Worm (Caenorhabditis elegans): ENCODE data around the gene rpl-7A.

rpl-7A gene

ce11 chrIV:4406054-4406539, 15.7 kb upstream of the rpl-7A start:
- peak; percentile 24 for TF ChIP-seq him-1 (tag; optimal IDR thresholded peaks at IDR 0.05)
- no peak for TF ChIP-seq W03F9.2 (tag; optimal IDR thresholded peaks at IDR 0.05)
- TF ChIP-seq dao-5 (tag; optimal IDR thresholded peaks at IDR 0.05): no peak

- TF ChIP-seq W03F9.2 (tag; optimal IDR thresholded peaks at IDR 0.05): no peak
- TF ChIP-seq dao-5 (tag; optimal IDR thresholded peaks at IDR 0.05): no peak
- TF ChIP-seq him-1 (tag; optimal IDR thresholded peaks at IDR 0.05): no peak
Observed at ce11 chrIV:4405126-4405525, 14.7 kb upstream of the rpl-7A start, which contains the start of gene Y24D9A.7. Gene Y24D9A.7 (minus strand): TSS chrIV:4405171.

ce11 chrIV:4403870-4404269, 13.5 kb upstream of the rpl-7A start:
- TF ChIP-seq W03F9.2 (tag; optimal IDR thresholded peaks at IDR 0.05): no peak
- TF ChIP-seq him-1 (tag; optimal IDR thresholded peaks at IDR 0.05): no peak
- TF ChIP-seq dao-5 (tag; optimal IDR thresholded peaks at IDR 0.05): no peak

ce11 chrIV:4402413-4402812, 12.0 kb upstream of the rpl-7A start:
- no peak for TF ChIP-seq him-1 (tag; optimal IDR thresholded peaks at IDR 0.05)

ce11 chrIV:4400350-4401326, 10.2 kb upstream of the rpl-7A start, which contains the start of gene Y24D9A.6:
Gene Y24D9A.6 (minus strand): TSS chrIV:4400400.
- no peak for TF ChIP-seq him-1 (tag; optimal IDR thresholded peaks at IDR 0.05)
- TF ChIP-seq dao-5 (tag; optimal IDR thresholded peaks at IDR 0.05): no peak
- TF ChIP-seq W03F9.2 (tag; optimal IDR thresholded peaks at IDR 0.05): no peak

- TF ChIP-seq him-1 (tag; optimal IDR thresholded peaks at IDR 0.05): no peak
- TF ChIP-seq dao-5 (tag; optimal IDR thresholded peaks at IDR 0.05): no peak
- no peak for TF ChIP-seq W03F9.2 (tag; optimal IDR thresholded peaks at IDR 0.05)
Observed at ce11 chrIV:4399418-4400136, 9.2 kb upstream of the rpl-7A start.

ce11 chrIV:4398890-4399289, 8.5 kb upstream of the rpl-7A start:
- no peak for TF ChIP-seq dao-5 (tag; optimal IDR thresholded peaks at IDR 0.05)
- TF ChIP-seq W03F9.2 (tag; optimal IDR thresholded peaks at IDR 0.05): no peak
- TF ChIP-seq him-1 (tag; optimal IDR thresholded peaks at IDR 0.05): no peak

- TF ChIP-seq W03F9.2 (tag; optimal IDR thresholded peaks at IDR 0.05) (no peak), him-1 (tag; optimal IDR thresholded peaks at IDR 0.05) (no peak), dao-5 (tag; optimal IDR thresholded peaks at IDR 0.05) (no peak)
Observed at ce11 chrIV:4398420-4398819, 8.0 kb upstream of the rpl-7A start.

- TF ChIP-seq him-1 (tag; optimal IDR thresholded peaks at IDR 0.05) (no peak), dao-5 (tag; optimal IDR thresholded peaks at IDR 0.05) (no peak), W03F9.2 (tag; optimal IDR thresholded peaks at IDR 0.05) (no peak)
Observed at ce11 chrIV:4397586-4397985, 7.2 kb upstream of the rpl-7A start.

ce11 chrIV:4397111-4397510, 6.7 kb upstream of the rpl-7A start:
- TF ChIP-seq him-1 (tag; optimal IDR thresholded peaks at IDR 0.05) (no peak), dao-5 (tag; optimal IDR thresholded peaks at IDR 0.05) (no peak), W03F9.2 (tag; optimal IDR thresholded peaks at IDR 0.05) (no peak)

ce11 chrIV:4396052-4396821, 5.8 kb upstream of the rpl-7A start:
- TF ChIP-seq W03F9.2 (tag; optimal IDR thresholded peaks at IDR 0.05) (no peak), him-1 (tag; optimal IDR thresholded peaks at IDR 0.05) (no peak), dao-5 (tag; optimal IDR thresholded peaks at IDR 0.05) (no peak)

- TF ChIP-seq W03F9.2 (tag; optimal IDR thresholded peaks at IDR 0.05) (no peak), dao-5 (tag; optimal IDR thresholded peaks at IDR 0.05) (no peak), him-1 (tag; optimal IDR thresholded peaks at IDR 0.05) (no peak)
Observed at ce11 chrIV:4395555-4395954, 5.2 kb upstream of the rpl-7A start.

ce11 chrIV:4393942-4394460, 3.6 kb upstream of the rpl-7A start, which contains the start of gene ell-1:
Gene ell-1 (plus strand): TSS chrIV:4394410.
- TF ChIP-seq him-1 (tag; optimal IDR thresholded peaks at IDR 0.05) (no peak), W03F9.2 (tag; optimal IDR thresholded peaks at IDR 0.05) (no peak), dao-5 (tag; optimal IDR thresholded peaks at IDR 0.05) (no peak)
